In genomic region chr2L:12546043-12546942, dm6 we compare ENCODE assay signal across 1 fruit fly cellular context.
A peak's percentile ranks its signal among the peaks of the same experiment; 100 is the strongest.
TF ChIP-seq lines count a peak whose summit lies in the region.

TSS of gene bun (minus strand) at chr2L:12546611.

TF ChIP-seq in whole organism, embryonic, 481 proteins besides CTCF, POLR2A, EP300 and RAD21 (continued from another document and continues in another):
- TF ChIP-seq Abd-B (GFP tag; optimal IDR thresholded peaks at IDR 0.05; lab: Kevin White, UChicago) (peak; percentile 71), Bteb2 (GFP tag; optimal IDR thresholded peaks at IDR 0.05; lab: Kevin White, UChicago) (no peak), ttk (GFP tag; IDR thresholded peaks at IDR 0.05; lab: Robert Waterston, UW) (no peak), Scr (GFP tag; IDR thresholded peaks at IDR 0.05; lab: Robert Waterston, UW; ENCODE audit: partially characterized antibody) (peak; percentile 99), NC2α (GFP tag; optimal IDR thresholded peaks at IDR 0.05; lab: Kevin White, UChicago) (no peak), wor (GFP tag; IDR thresholded peaks at IDR 0.05; lab: Robert Waterston, UW) (no peak), zen (tag; optimal IDR thresholded peaks at IDR 0.05; lab: Kevin White, UChicago) (no peak), abd-A (tag; optimal IDR thresholded peaks at IDR 0.05; lab: Kevin White, UChicago) (peak; percentile 73), CG13296 (GFP tag; optimal IDR thresholded peaks at IDR 0.05; lab: Kevin White, UChicago) (no peak), Fer1 (GFP tag; optimal IDR thresholded peaks at IDR 0.05; lab: Kevin White, UChicago) (peak; percentile 30), CG17802 (tag; optimal IDR thresholded peaks at IDR 0.05; lab: Kevin White, UChicago) (no peak), her (GFP tag; optimal IDR thresholded peaks at IDR 0.05; lab: Kevin White, UChicago) (no peak), HLHmδ (GFP tag; optimal IDR thresholded peaks at IDR 0.05; lab: Kevin White, UChicago) (no peak), kah (GFP tag; optimal IDR thresholded peaks at IDR 0.05; lab: Kevin White, UChicago) (no peak), wek (GFP tag; optimal IDR thresholded peaks at IDR 0.05; lab: Kevin White, UChicago) (no peak), maf-S (GFP tag; optimal IDR thresholded peaks at IDR 0.05; lab: Kevin White, UChicago) (no peak), CG10654 (GFP tag; optimal IDR thresholded peaks at IDR 0.05; lab: Kevin White, UChicago) (no peak), hkb (optimal IDR thresholded peaks at IDR 0.05; lab: Kevin White, UChicago) (no peak), hkb (GFP tag; IDR thresholded peaks at IDR 0.05; lab: Robert Waterston, UW) (no peak), CG6854 (GFP tag; optimal IDR thresholded peaks at IDR 0.05; lab: Kevin White, UChicago) (no peak), CG9932 (GFP tag; IDR thresholded peaks at IDR 0.05; lab: Robert Waterston, UW) (peak; percentile 82), CG17912 (GFP tag; optimal IDR thresholded peaks at IDR 0.05; lab: Kevin White, UChicago) (no peak), vnd (GFP tag; IDR thresholded peaks at IDR 0.05; lab: Robert Waterston, UW; ENCODE audit: partially characterized antibody) (peak; percentile 99), CG3407 (GFP tag; optimal IDR thresholded peaks at IDR 0.05; lab: Kevin White, UChicago) (no peak), mam (GFP tag; optimal IDR thresholded peaks at IDR 0.05; lab: Kevin White, UChicago) (peak; percentile 14), CG7372 (GFP tag; IDR thresholded peaks at IDR 0.05; lab: Robert Waterston, UW) (no peak), CG13123 (GFP tag; optimal IDR thresholded peaks at IDR 0.05; lab: Kevin White, UChicago) (no peak), pros (GFP tag; optimal IDR thresholded peaks at IDR 0.05; lab: Kevin White, UChicago) (no peak), Dip3 (GFP tag; optimal IDR thresholded peaks at IDR 0.05; lab: Kevin White, UChicago) (no peak), B-H2 (GFP tag; optimal IDR thresholded peaks at IDR 0.05; lab: Kevin White, UChicago) (no peak), HmgD (GFP tag; optimal IDR thresholded peaks at IDR 0.05; lab: Kevin White, UChicago) (no peak), CG6683 (GFP tag; optimal IDR thresholded peaks at IDR 0.05; lab: Kevin White, UChicago) (no peak), fru (optimal IDR thresholded peaks at IDR 0.05; lab: Kevin White, UChicago) (no peak), CG30403 (GFP tag; optimal IDR thresholded peaks at IDR 0.05; lab: Kevin White, UChicago) (no peak), Dad (GFP tag; optimal IDR thresholded peaks at IDR 0.05; lab: Kevin White, UChicago) (no peak), CG13424 (tag; optimal IDR thresholded peaks at IDR 0.05; lab: Kevin White, UChicago) (no peak), amos (GFP tag; IDR thresholded peaks at IDR 0.05; lab: Robert Waterston, UW; ENCODE audit: partially characterized antibody) (peak; percentile 100), CG6689 (GFP tag; IDR thresholded peaks at IDR 0.05; lab: Robert Waterston, UW) (no peak), ap (GFP tag; IDR thresholded peaks at IDR 0.05; lab: Robert Waterston, UW) (no peak), CG1529 (GFP tag; optimal IDR thresholded peaks at IDR 0.05; lab: Kevin White, UChicago) (no peak), CG17186 (GFP tag; optimal IDR thresholded peaks at IDR 0.05; lab: Kevin White, UChicago) (peak; percentile 46), trem (tag; optimal IDR thresholded peaks at IDR 0.05; lab: Kevin White, UChicago) (peak; percentile 38), CG9797 (GFP tag; optimal IDR thresholded peaks at IDR 0.05; lab: Kevin White, UChicago) (peak; percentile 96), CG14441 (GFP tag; IDR thresholded peaks at IDR 0.05; lab: Robert Waterston, UW) (no peak), CG1647 (GFP tag; optimal IDR thresholded peaks at IDR 0.05; lab: Kevin White, UChicago) (peak; percentile 40), ato (GFP tag; IDR thresholded peaks at IDR 0.05; lab: Robert Waterston, UW; ENCODE audit: partially characterized antibody) (peak; percentile 98), CG7963 (GFP tag; IDR thresholded peaks at IDR 0.05; lab: Robert Waterston, UW; ENCODE audit: partially characterized antibody) (peak; percentile 99), CG11696 (GFP tag; IDR thresholded peaks at IDR 0.05; lab: Robert Waterston, UW) (no peak), CG4424 (GFP tag; optimal IDR thresholded peaks at IDR 0.05; lab: Kevin White, UChicago) (no peak), CG9817 (tag; optimal IDR thresholded peaks at IDR 0.05; lab: Kevin White, UChicago) (peak; percentile 3), jumu (GFP tag; optimal IDR thresholded peaks at IDR 0.05; lab: Kevin White, UChicago) (no peak), luna (GFP tag; optimal IDR thresholded peaks at IDR 0.05; lab: Kevin White, UChicago) (no peak), CG2199 (GFP tag; IDR thresholded peaks at IDR 0.05; lab: Robert Waterston, UW) (no peak), CG11695 (GFP tag; IDR thresholded peaks at IDR 0.05; lab: Robert Waterston, UW) (no peak), CG18599 (GFP tag; optimal IDR thresholded peaks at IDR 0.05; lab: Kevin White, UChicago) (no peak), TFAM (GFP tag; optimal IDR thresholded peaks at IDR 0.05; lab: Kevin White, UChicago) (no peak), CG14667 (GFP tag; IDR thresholded peaks at IDR 0.05; lab: Robert Waterston, UW) (no peak), CG31441 (GFP tag; IDR thresholded peaks at IDR 0.05; lab: Robert Waterston, UW) (0 out of 2 replicates have a peak, but pooled peaks have one; percentile 19), CG31224 (GFP tag; IDR thresholded peaks at IDR 0.05; lab: Robert Waterston, UW) (no peak), Lhr (GFP tag; optimal IDR thresholded peaks at IDR 0.05; lab: Kevin White, UChicago) (peak; percentile 86), B-H1 (GFP tag; IDR thresholded peaks at IDR 0.05; lab: Robert Waterston, UW) (no peak), Gug (GFP tag; IDR thresholded peaks at IDR 0.05; lab: Robert Waterston, UW) (no peak; the same call in 3 of the 4 replicates), seq (GFP tag; IDR thresholded peaks at IDR 0.05; lab: Robert Waterston, UW) (no peak), zfh2 (GFP tag; optimal IDR thresholded peaks at IDR 0.05; lab: Kevin White, UChicago) (peak; percentile 12), CG11456 (GFP tag; IDR thresholded peaks at IDR 0.05; lab: Robert Waterston, UW) (no peak), CG15269 (tag; optimal IDR thresholded peaks at IDR 0.05; lab: Kevin White, UChicago) (no peak), ro (GFP tag; IDR thresholded peaks at IDR 0.05; lab: Robert Waterston, UW) (no peak), croc (GFP tag; conservative IDR thresholded peaks at IDR 0.05; lab: Robert Waterston, UW) (no peak), CG3995 (GFP tag; optimal IDR thresholded peaks at IDR 0.05; lab: Kevin White, UChicago) (peak; percentile 40), bigmax (GFP tag; optimal IDR thresholded peaks at IDR 0.05; lab: Kevin White, UChicago) (no peak), lmd (GFP tag; IDR thresholded peaks at IDR 0.05; lab: Robert Waterston, UW) (no peak), ac (GFP tag; optimal IDR thresholded peaks at IDR 0.05; lab: Kevin White, UChicago) (no peak), Fer2 (tag; optimal IDR thresholded peaks at IDR 0.05; lab: Kevin White, UChicago) (no peak), CG8478 (optimal IDR thresholded peaks at IDR 0.05; lab: Kevin White, UChicago) (peak; percentile 95), ftz-f1 (GFP tag; optimal IDR thresholded peaks at IDR 0.05; lab: Kevin White, UChicago) (peak; percentile 78), CG1024 (GFP tag; IDR thresholded peaks at IDR 0.05; lab: Robert Waterston, UW) (no peak), Sry-β (GFP tag; optimal IDR thresholded peaks at IDR 0.05; lab: Kevin White, UChicago) (no peak), bab2 (GFP tag; optimal IDR thresholded peaks at IDR 0.05; lab: Kevin White, UChicago) (no peak), Aef1 (GFP tag; IDR thresholded peaks at IDR 0.05; lab: Robert Waterston, UW) (no peak), CG16779 (GFP tag; IDR thresholded peaks at IDR 0.05; lab: Robert Waterston, UW) (no peak), Antp (GFP tag; optimal IDR thresholded peaks at IDR 0.05; lab: Kevin White, UChicago) (no peak), CG10543 (GFP tag; optimal IDR thresholded peaks at IDR 0.05; lab: Kevin White, UChicago) (no peak), CG17328 (GFP tag; IDR thresholded peaks at IDR 0.05; lab: Robert Waterston, UW) (no peak), Max (GFP tag; optimal IDR thresholded peaks at IDR 0.05; lab: Kevin White, UChicago) (no peak), NC2β (GFP tag; optimal IDR thresholded peaks at IDR 0.05; lab: Kevin White, UChicago) (peak; percentile 47), pzg (GFP tag; optimal IDR thresholded peaks at IDR 0.05; lab: Kevin White, UChicago) (peak; percentile 99), fd96Cb (tag; optimal IDR thresholded peaks at IDR 0.05; lab: Kevin White, UChicago) (no peak), CG13624 (GFP tag; optimal IDR thresholded peaks at IDR 0.05; lab: Kevin White, UChicago) (peak; percentile 32), fd102C (GFP tag; optimal IDR thresholded peaks at IDR 0.05; lab: Kevin White, UChicago) (no peak), CG8089 (GFP tag; optimal IDR thresholded peaks at IDR 0.05; lab: Kevin White, UChicago) (no peak), yki (optimal IDR thresholded peaks at IDR 0.05; lab: Kevin White, UChicago) (peak; percentile 62), pan (optimal IDR thresholded peaks at IDR 0.05; lab: Kevin White, UChicago) (no peak), pan (GFP tag; optimal IDR thresholded peaks at IDR 0.05 in 1 of 2, IDR thresholded peaks at IDR 0.05 in 1 of 2) (no peak), CG12391 (tag; optimal IDR thresholded peaks at IDR 0.05; lab: Kevin White, UChicago) (peak; percentile 10), CkIIα-i1 (GFP tag; IDR thresholded peaks at IDR 0.05; lab: Robert Waterston, UW) (no peak), CG32772 (GFP tag; IDR thresholded peaks at IDR 0.05; lab: Robert Waterston, UW) (no peak), CG18619 (GFP tag; optimal IDR thresholded peaks at IDR 0.05; lab: Kevin White, UChicago) (no peak), unpg (GFP tag; optimal IDR thresholded peaks at IDR 0.05; lab: Kevin White, UChicago) (no peak), Dbx (GFP tag; IDR thresholded peaks at IDR 0.05; lab: Robert Waterston, UW) (peak; percentile 52; the same call in 2 of the 3 replicates), slbo (GFP tag; IDR thresholded peaks at IDR 0.05; lab: Robert Waterston, UW) (peak; percentile 40; the same call in 1 of the 2 replicates), lilli (GFP tag; optimal IDR thresholded peaks at IDR 0.05; lab: Kevin White, UChicago) (peak; percentile 0), CG5180 (GFP tag; optimal IDR thresholded peaks at IDR 0.05; lab: Kevin White, UChicago) (no peak), tx (GFP tag; optimal IDR thresholded peaks at IDR 0.05; lab: Kevin White, UChicago) (no peak), Fer3 (tag; optimal IDR thresholded peaks at IDR 0.05; lab: Kevin White, UChicago) (no peak), Sry-δ (GFP tag; optimal IDR thresholded peaks at IDR 0.05; lab: Kevin White, UChicago) (peak; percentile 87), CG3847 (GFP tag; IDR thresholded peaks at IDR 0.05; lab: Robert Waterston, UW) (peak; percentile 63), ken (GFP tag; IDR thresholded peaks at IDR 0.05; lab: Robert Waterston, UW) (no peak), Doc3 (GFP tag; IDR thresholded peaks at IDR 0.05; lab: Robert Waterston, UW; ENCODE audit: partially characterized antibody) (peak; percentile 99), CG10274 (GFP tag; optimal IDR thresholded peaks at IDR 0.05; lab: Kevin White, UChicago) (no peak), Bdp1 (GFP tag; optimal IDR thresholded peaks at IDR 0.05; lab: Kevin White, UChicago) (no peak), CG10321 (GFP tag; IDR thresholded peaks at IDR 0.05; lab: Robert Waterston, UW) (no peak), Deaf1 (tag; optimal IDR thresholded peaks at IDR 0.05; lab: Kevin White, UChicago) (no peak), Mrtf (GFP tag; IDR thresholded peaks at IDR 0.05; lab: Robert Waterston, UW) (no peak), CG1603 (tag; optimal IDR thresholded peaks at IDR 0.05; lab: Kevin White, UChicago) (peak; percentile 75), fu2 (GFP tag; optimal IDR thresholded peaks at IDR 0.05; lab: Kevin White, UChicago) (no peak), row (GFP tag; IDR thresholded peaks at IDR 0.05; lab: Robert Waterston, UW) (peak; percentile 28; the same call in 1 of the 3 replicates), esg (GFP tag; conservative IDR thresholded peaks at IDR 0.05; lab: Robert Waterston, UW) (no peak), Meics (GFP tag; optimal IDR thresholded peaks at IDR 0.05; lab: Kevin White, UChicago) (no peak), CG32767 (GFP tag; IDR thresholded peaks at IDR 0.05; lab: Robert Waterston, UW) (no peak; the same call in 1 of the 2 replicates), CG12071 (GFP tag; optimal IDR thresholded peaks at IDR 0.05; lab: Kevin White, UChicago) (no peak), CG3726 (GFP tag; IDR thresholded peaks at IDR 0.05; lab: Robert Waterston, UW) (no peak), pita (GFP tag; optimal IDR thresholded peaks at IDR 0.05; lab: Kevin White, UChicago) (peak; percentile 83), CG18476 (GFP tag; optimal IDR thresholded peaks at IDR 0.05; lab: Kevin White, UChicago) (no peak), CG12942 (GFP tag; optimal IDR thresholded peaks at IDR 0.05; lab: Kevin White, UChicago) (no peak), CG30020 (tag; optimal IDR thresholded peaks at IDR 0.05; lab: Kevin White, UChicago) (no peak), CHES-1-like (GFP tag; optimal IDR thresholded peaks at IDR 0.05; lab: Kevin White, UChicago) (no peak), Pdp1 (GFP tag; optimal IDR thresholded peaks at IDR 0.05; lab: Kevin White, UChicago) (no peak), ranshi (GFP tag; IDR thresholded peaks at IDR 0.05; lab: Robert Waterston, UW) (no peak), usp (GFP tag; optimal IDR thresholded peaks at IDR 0.05; lab: Kevin White, UChicago) (no peak), CG10209 (GFP tag; optimal IDR thresholded peaks at IDR 0.05; lab: Kevin White, UChicago) (no peak), corto (GFP tag; optimal IDR thresholded peaks at IDR 0.05; lab: Kevin White, UChicago) (peak; percentile 69), CG3838 (GFP tag; optimal IDR thresholded peaks at IDR 0.05; lab: Kevin White, UChicago) (no peak), Hr39 (optimal IDR thresholded peaks at IDR 0.05; lab: Kevin White, UChicago) (no peak), sug (tag; optimal IDR thresholded peaks at IDR 0.05; lab: Kevin White, UChicago) (peak; percentile 36), dati (GFP tag; IDR thresholded peaks at IDR 0.05; lab: Robert Waterston, UW) (no peak), tup (GFP tag; optimal IDR thresholded peaks at IDR 0.05; lab: Kevin White, UChicago) (no peak), lbe (GFP tag; optimal IDR thresholded peaks at IDR 0.05; lab: Kevin White, UChicago) (peak; percentile 62), CG12155 (GFP tag; optimal IDR thresholded peaks at IDR 0.05; lab: Kevin White, UChicago) (no peak), Sox100B (GFP tag; optimal IDR thresholded peaks at IDR 0.05; lab: Kevin White, UChicago) (no peak)
